ENCODE assay signal across 2 fruit fly cellular contexts in genomic region chr3L:13982516-13982915, dm6.
TF ChIP-seq lines count a peak whose summit lies in the region.

No protein-coding gene starts in this region.

- TF ChIP-seq CTCF in whole organism, embryonic (GFP tag; optimal IDR thresholded peaks at IDR 0.05; lab: Kevin White, UChicago) = no peak

TF ChIP-seq in whole organism, embryonic, 481 proteins besides CTCF, POLR2A, EP300 and RAD21:
- TF ChIP-seq gce (GFP tag; IDR thresholded peaks at IDR 0.05; lab: Robert Waterston, UW) (no peak), Hr39 (optimal IDR thresholded peaks at IDR 0.05; lab: Kevin White, UChicago) (peak; percentile 68)

TF ChIP-seq in whole organism, wandering third instar larva, 38 proteins besides CTCF, POLR2A, EP300 and RAD21:
- no peak for TF ChIP-seq dsf (GFP tag; optimal IDR thresholded peaks at IDR 0.05; lab: Kevin White, UChicago; ENCODE audit: borderline replicate concordance)
- no peak for TF ChIP-seq Abd-B (GFP tag; optimal IDR thresholded peaks at IDR 0.05; lab: Kevin White, UChicago)
- TF ChIP-seq Dfd (GFP tag; optimal IDR thresholded peaks at IDR 0.05; lab: Kevin White, UChicago) = peak; percentile 99

Comparison
In these comparisons a context has a peak if more than half of its experiments do, and no peak if none do; other contexts are left out.
1. Of the 10 proteins assayed by ChIP-seq in both whole organism, embryonic and whole organism, wandering third instar larva: peak only in whole organism, embryonic: none; only in whole organism, wandering third instar larva: Dfd; in both: none; in neither: 9.